Fruit fly (Drosophila melanogaster) whole organism, embryonic: Measurements from ENCODE around the gene CG14024.
A peak's percentile ranks its signal among the peaks of the same experiment; 100 is the strongest.

Source experiments
- CG10959 ChIP-seq: fragments of 200-800 bp; sonication (Bioruptor generic); IDR thresholded peaks from 2 replicates; pipeline ENCODE4 v1.3.6; 2022; ENCODE audit warnings: missing biosample characterization, missing genetic modification characterization
- CG10979 ChIP-seq: fragments of 200-800 bp; sonication (Bioruptor generic); optimal IDR thresholded peaks from 2 replicates; lab custom pipeline; 2018; ENCODE audit warnings: missing biosample characterization, mild to moderate bottlenecking, missing genetic modification characterization, moderate library complexity
- CG1603 ChIP-seq: fragments of 200-800 bp; sonication (Bioruptor generic); optimal IDR thresholded peaks from 2 replicates; lab custom pipeline; 2019; ENCODE audit warnings: missing biosample characterization, mild to moderate bottlenecking, missing genetic modification characterization, moderate library complexity
- CG7839 ChIP-seq: fragments of 200-800 bp; sonication (Bioruptor generic); optimal IDR thresholded peaks from 3 replicates; lab custom pipeline; 2018; ENCODE audit warnings: missing biosample characterization, mild to moderate bottlenecking, missing genetic modification characterization, moderate library complexity
- CG8089 ChIP-seq: fragments of 200-800 bp; sonication (Bioruptor generic); optimal IDR thresholded peaks from 3 replicates; lab custom pipeline; 2016; ENCODE audit warnings: missing biosample characterization, missing genetic modification characterization
- Gug ChIP-seq: fragments of 200-800 bp; sonication (Bioruptor generic); IDR thresholded peaks from 4 replicates; pipeline ENCODE4 v1.3.6; 2022; ENCODE audit warnings: missing biosample characterization, missing genetic modification characterization
- cad ChIP-seq: fragments of >200 bp; optimal IDR thresholded peaks from 2 replicates; lab custom pipeline; 2017; ENCODE audit warnings: missing biosample characterization, missing genetic modification characterization
- exex ChIP-seq: fragments of 200-800 bp; sonication (Bioruptor generic); optimal IDR thresholded peaks from 4 replicates; lab custom pipeline; 2018; ENCODE audit warnings: missing biosample characterization, mild to moderate bottlenecking, missing genetic modification characterization, moderate library complexity
- schlank ChIP-seq: fragments of 200-800 bp; sonication (Bioruptor generic); optimal IDR thresholded peaks from 2 replicates; lab custom pipeline; 2018; ENCODE audit warnings: missing biosample characterization, mild to moderate bottlenecking, missing genetic modification characterization
- ssp ChIP-seq: fragments of 200-800 bp; sonication (Bioruptor generic); IDR thresholded peaks from 2 replicates; pipeline ENCODE4 v1.3.6; 2022; ENCODE audit warnings: missing biosample characterization, missing genetic modification characterization

Gene CG14024

dm6 chr2L:5263343-5264051 lies 51.2 kb downstream of the CG14024 start, which contains the start of gene Cyp4ac1 (continued):
- TF ChIP-seq CG1603 (no peak), ssp (GFP tag; lab: Robert Waterston, UW) (no peak), CG10959 (no peak), CG8089 (GFP tag; lab: Kevin White, UChicago) (no peak), CG7839 (tag; lab: Kevin White, UChicago) (no peak), cad (GFP tag; lab: Kevin White, UChicago) (no peak), schlank (no peak), CG10979 (tag; lab: Kevin White, UChicago) (no peak), exex (tag; lab: Kevin White, UChicago) (peak; percentile 78), Gug (GFP tag; lab: Robert Waterston, UW) (no peak)
